Fruit fly (Drosophila melanogaster) whole organism, embryonic: ENCODE data around the gene Datp.

Experiments
- CG10267 ChIP-seq: fragments of 200-800 bp; sonication (Bioruptor generic); optimal IDR thresholded peaks from 2 replicates; lab custom pipeline; 2018; ENCODE audit warnings: missing biosample characterization, mild to moderate bottlenecking, missing genetic modification characterization, moderate library complexity
- CG11504 ChIP-seq: fragments of 200-800 bp; sonication (Bioruptor generic); optimal IDR thresholded peaks from 3 replicates; lab custom pipeline; 2019; ENCODE audit warnings: missing biosample characterization, mild to moderate bottlenecking, missing genetic modification characterization, moderate library complexity
- CG12391 ChIP-seq: fragments of 200-800 bp; sonication (Bioruptor generic); optimal IDR thresholded peaks from 3 replicates; lab custom pipeline; 2018; ENCODE audit warnings: missing biosample characterization, mild to moderate bottlenecking, missing genetic modification characterization, moderate library complexity
- CG14441 ChIP-seq: fragments of 200-800 bp; sonication (Bioruptor generic); IDR thresholded peaks from 2 replicates; pipeline ENCODE4 v1.3.6; 2022; ENCODE audit warnings: missing biosample characterization, missing genetic modification characterization
- CG1603 ChIP-seq: fragments of 200-800 bp; sonication (Bioruptor generic); optimal IDR thresholded peaks from 2 replicates; lab custom pipeline; 2019; ENCODE audit warnings: missing biosample characterization, mild to moderate bottlenecking, missing genetic modification characterization, moderate library complexity
- CG16813 ChIP-seq: fragments of 200-800 bp; sonication (Bioruptor generic); IDR thresholded peaks from 3 replicates; pipeline ENCODE4 v1.3.6; 2022; ENCODE audit warnings: missing biosample characterization, missing genetic modification characterization; ENCODE audit not compliant: partially characterized antibody
- CG2678 ChIP-seq: fragments of 200-800 bp; sonication (Bioruptor generic); optimal IDR thresholded peaks from 3 replicates; lab custom pipeline; 2019; ENCODE audit warnings: missing biosample characterization, mild to moderate bottlenecking, missing genetic modification characterization, moderate library complexity
- CG2712 ChIP-seq: fragments of 200-800 bp; optimal IDR thresholded peaks from 3 replicates; lab custom pipeline; 2019; ENCODE audit warnings: missing biosample characterization, mild to moderate bottlenecking, missing genetic modification characterization, moderate library complexity
- CG3995 ChIP-seq: fragments of 200-800 bp; sonication (Bioruptor generic); optimal IDR thresholded peaks from 3 replicates; lab custom pipeline; 2016; ENCODE audit warnings: missing biosample characterization, missing genetic modification characterization
- CG5953 ChIP-seq: fragments of 200-800 bp; sonication (Bioruptor generic); IDR thresholded peaks from 2 replicates; pipeline ENCODE4 v1.3.6; 2022; ENCODE audit warnings: missing biosample characterization, missing genetic modification characterization
- CG7357 ChIP-seq: fragments of 200-800 bp; sonication (Bioruptor generic); IDR thresholded peaks from 3 replicates; pipeline ENCODE4 v1.3.6; 2022; ENCODE audit warnings: missing biosample characterization, missing genetic modification characterization
- CG8290 ChIP-seq, 3 experiments: fragments of 200-800 bp; sonication (Bioruptor generic); optimal IDR thresholded peaks; 2 replicates each; lab custom pipeline; 2016 to 2019; ENCODE audit warnings: missing biosample characterization in 3 of 3, missing genetic modification characterization in 3 of 3, mild to moderate bottlenecking in 2 of 3, moderate library complexity in 1 of 3
- CG8924 ChIP-seq: fragments of 200-800 bp; optimal IDR thresholded peaks from 3 replicates; lab custom pipeline; 2019; ENCODE audit warnings: missing biosample characterization, mild to moderate bottlenecking, missing genetic modification characterization, moderate library complexity
- CG9932 ChIP-seq: fragments of 200-800 bp; sonication (Bioruptor generic); IDR thresholded peaks from 2 replicates; pipeline ENCODE4 v1.3.6; 2022; ENCODE audit warnings: missing biosample characterization, missing genetic modification characterization
- CoRest ChIP-seq: fragments of 200-800 bp; sonication (Bioruptor generic); optimal IDR thresholded peaks from 3 replicates; lab custom pipeline; 2018; ENCODE audit warnings: missing biosample characterization, mild to moderate bottlenecking, missing genetic modification characterization, moderate library complexity
- Ets65A ChIP-seq: fragments of 200-800 bp; sonication (Bioruptor generic); peaks from one replicate; lab custom pipeline; 2016; ENCODE audit warnings: missing biosample characterization, missing genetic modification characterization
- Ets97D ChIP-seq: fragments of 200-800 bp; sonication (Bioruptor generic); optimal IDR thresholded peaks from 3 replicates; lab custom pipeline; 2016; ENCODE audit warnings: missing biosample characterization, missing genetic modification characterization
- Gug ChIP-seq: fragments of 200-800 bp; sonication (Bioruptor generic); IDR thresholded peaks from 4 replicates; pipeline ENCODE4 v1.3.6; 2022; ENCODE audit warnings: missing biosample characterization, missing genetic modification characterization
- Lim3 ChIP-seq: fragments of 200-800 bp; sonication (Bioruptor generic); IDR thresholded peaks from 2 replicates; pipeline ENCODE4 v1.3.6; 2022; ENCODE audit warnings: missing biosample characterization, missing genetic modification characterization
- MESR4 ChIP-seq: fragments of 200-800 bp; sonication (Bioruptor generic); optimal IDR thresholded peaks from 2 replicates; lab custom pipeline; 2018; ENCODE audit warnings: missing biosample characterization, mild to moderate bottlenecking, missing genetic modification characterization, moderate library complexity
- Max ChIP-seq: fragments of 200-800 bp; sonication (Bioruptor generic); optimal IDR thresholded peaks from 2 replicates; lab custom pipeline; 2016; ENCODE audit warnings: missing biosample characterization, mild to moderate bottlenecking, missing genetic modification characterization
- Med ChIP-seq: fragments of 200-800 bp; sonication (Bioruptor generic); peaks from one replicate; lab custom pipeline; 2016; ENCODE audit warnings: missing biosample characterization, missing genetic modification characterization, mild to moderate bottlenecking, inconsistent platforms, moderate library complexity
- Oaz ChIP-seq: fragments of 200-800 bp; sonication (Bioruptor generic); IDR thresholded peaks from 2 replicates; pipeline ENCODE4 v1.3.6; 2022; ENCODE audit warnings: missing biosample characterization, missing genetic modification characterization
- Opbp ChIP-seq: fragments of 200-800 bp; sonication (Bioruptor generic); IDR thresholded peaks from 3 replicates; pipeline ENCODE4 v1.3.6; 2022; ENCODE audit warnings: missing biosample characterization, missing genetic modification characterization; ENCODE audit not compliant: partially characterized antibody
- Sin3A ChIP-seq: fragments of >200 bp; optimal IDR thresholded peaks from 2 replicates; lab custom pipeline; 2018
- YL-1 ChIP-seq: fragments of 200-800 bp; sonication (Bioruptor generic); optimal IDR thresholded peaks from 3 replicates; lab custom pipeline; 2017; ENCODE audit warnings: missing biosample characterization, mild to moderate bottlenecking, missing genetic modification characterization
- crp ChIP-seq, 2 experiments: fragments of 200-800 bp; sonication (Bioruptor generic); optimal IDR thresholded peaks; 2 replicates in 1 of 2; 3 replicates in 1 of 2; lab custom pipeline; 2017; ENCODE audit warnings: missing biosample characterization in 2 of 2, missing genetic modification characterization in 2 of 2, mild to moderate bottlenecking in 1 of 2, moderate library complexity in 1 of 2
- exex ChIP-seq: fragments of 200-800 bp; sonication (Bioruptor generic); optimal IDR thresholded peaks from 4 replicates; lab custom pipeline; 2018; ENCODE audit warnings: missing biosample characterization, mild to moderate bottlenecking, missing genetic modification characterization, moderate library complexity
- fru ChIP-seq: fragments of >200 bp; optimal IDR thresholded peaks from 2 replicates; lab custom pipeline; 2017
- gce ChIP-seq: fragments of 200-800 bp; sonication (Bioruptor generic); IDR thresholded peaks from 3 replicates; pipeline ENCODE4 v1.3.6; 2022; ENCODE audit warnings: missing biosample characterization, missing genetic modification characterization
- gcm ChIP-seq: fragments of 200-800 bp; sonication (Bioruptor generic); optimal IDR thresholded peaks from 2 replicates; lab custom pipeline; 2019; ENCODE audit warnings: missing biosample characterization, mild to moderate bottlenecking, missing genetic modification characterization, moderate library complexity
- gem ChIP-seq: fragments of 200-800 bp; sonication (Bioruptor generic); optimal IDR thresholded peaks from 2 replicates; lab custom pipeline; 2019; ENCODE audit warnings: missing biosample characterization, mild to moderate bottlenecking, missing genetic modification characterization, moderate library complexity
- gfzf ChIP-seq: fragments of 200-800 bp; sonication (Bioruptor generic); optimal IDR thresholded peaks from 2 replicates; lab custom pipeline; 2016; ENCODE audit warnings: missing biosample characterization, mild to moderate bottlenecking, missing genetic modification characterization, moderate library complexity
- hkb ChIP-seq, 2 experiments: fragments of 200-800 bp in 1 of 2; fragments of >200 bp in 1 of 2; sonication (Bioruptor generic) in 1 of 2; IDR thresholded peaks in 1 of 2; optimal IDR thresholded peaks in 1 of 2; 2 replicates each; pipeline versions ENCODE4 v1.3.6 to Lab custom; 2017 to 2022; ENCODE audit warnings: missing biosample characterization in 1 of 2, missing genetic modification characterization in 1 of 2
- phol ChIP-seq: fragments of 200-800 bp; sonication (Bioruptor generic); optimal IDR thresholded peaks from 3 replicates; lab custom pipeline; 2018; ENCODE audit warnings: missing biosample characterization, mild to moderate bottlenecking, missing genetic modification characterization, moderate library complexity
- psq ChIP-seq: fragments of 200-800 bp; sonication (Bioruptor generic); optimal IDR thresholded peaks from 2 replicates; lab custom pipeline; 2017; ENCODE audit warnings: missing biosample characterization, missing genetic modification characterization
- sd ChIP-seq: fragments of 200-800 bp; sonication (Bioruptor generic); optimal IDR thresholded peaks from 3 replicates; lab custom pipeline; 2018; ENCODE audit warnings: missing biosample characterization, mild to moderate bottlenecking, missing genetic modification characterization, moderate library complexity
- sr ChIP-seq: fragments of 200-800 bp; sonication (Bioruptor generic); IDR thresholded peaks from 3 replicates; pipeline ENCODE4 v1.3.6; 2022; ENCODE audit warnings: missing biosample characterization, missing genetic modification characterization
- sug ChIP-seq: fragments of 200-800 bp; optimal IDR thresholded peaks from 2 replicates; lab custom pipeline; 2019; ENCODE audit warnings: missing biosample characterization, mild to moderate bottlenecking, missing genetic modification characterization, moderate library complexity
- trem ChIP-seq: fragments of 200-800 bp; optimal IDR thresholded peaks from 3 replicates; lab custom pipeline; 2019; ENCODE audit warnings: missing biosample characterization, mild to moderate bottlenecking, missing genetic modification characterization, moderate library complexity
- zen ChIP-seq: fragments of 200-800 bp; sonication (Bioruptor generic); optimal IDR thresholded peaks from 3 replicates; lab custom pipeline; 2018; ENCODE audit warnings: missing biosample characterization, mild to moderate bottlenecking, missing genetic modification characterization, moderate library complexity

Datp gene

dm6 chr2L:9912570-9913260 is 25.9 kb downstream of the Datp start, which contains the start of the genes Etl1 and Srp54 (continued):
- peak in 1 of 2 experiments; percentile 8 for TF ChIP-seq crp (GFP tag; optimal IDR thresholded peaks at IDR 0.05; lab: Kevin White, UChicago)
- TF ChIP-seq Lim3 = no peak
- TF ChIP-seq Oaz (GFP tag; lab: Robert Waterston, UW) = no peak
- peak; percentile 49 for TF ChIP-seq zen (tag; lab: Kevin White, UChicago)
- peak; percentile 67 for TF ChIP-seq gfzf
- TF ChIP-seq CG2678 (tag; lab: Kevin White, UChicago) = peak; percentile 7
- TF ChIP-seq Ets97D (GFP tag; lab: Kevin White, UChicago) = peak; percentile 9
- no peak for TF ChIP-seq fru (lab: Kevin White, UChicago)
- peak; percentile 33 for TF ChIP-seq Ets65A (GFP tag; lab: Kevin White, UChicago)
- TF ChIP-seq Sin3A = peak; percentile 93
- peak; percentile 9 for TF ChIP-seq sug (tag; lab: Kevin White, UChicago)
- peak; percentile 66 for TF ChIP-seq Med (GFP tag; lab: Kevin White, UChicago)
- no peak for TF ChIP-seq CG14441 (GFP tag; lab: Robert Waterston, UW)
- no peak for TF ChIP-seq CG5953 (GFP tag; lab: Robert Waterston, UW)
- no peak for TF ChIP-seq psq (GFP tag; lab: Kevin White, UChicago)
- TF ChIP-seq CG3995 (GFP tag; lab: Kevin White, UChicago) = peak; percentile 22
- TF ChIP-seq phol (tag; lab: Kevin White, UChicago) = peak; percentile 42
- peak; percentile 52 for TF ChIP-seq YL-1
- 0 out of 3 replicates have a peak, but pooled peaks have one; percentile 1 for TF ChIP-seq CG16813
- peak; percentile 39; the same call in 2 of the 4 replicates for TF ChIP-seq Gug (GFP tag; lab: Robert Waterston, UW)
- TF ChIP-seq sr = no peak
- peak; percentile 10 for TF ChIP-seq CG8290 (GFP tag; optimal IDR thresholded peaks at IDR 0.05; lab: Kevin White, UChicago)
- no peak for TF ChIP-seq CG8290 (tag; optimal IDR thresholded peaks at IDR 0.05; lab: Kevin White, UChicago)
- peak; percentile 75 for TF ChIP-seq trem (tag; lab: Kevin White, UChicago)
- peak; percentile 0 for TF ChIP-seq CG1603 (tag; lab: Kevin White, UChicago)
- TF ChIP-seq CG8924 (tag; lab: Kevin White, UChicago) = peak; percentile 10
- no peak for TF ChIP-seq CG7357 (GFP tag; lab: Robert Waterston, UW)
- TF ChIP-seq CG12391 (tag; lab: Kevin White, UChicago) = peak; percentile 22
- TF ChIP-seq Opbp (GFP tag; lab: Robert Waterston, UW) = peak; percentile 4; the same call in 1 of the 3 replicates
- TF ChIP-seq CG10267 = peak; percentile 63
- TF ChIP-seq hkb (optimal IDR thresholded peaks at IDR 0.05; lab: Kevin White, UChicago) = peak; percentile 84
- no peak for TF ChIP-seq hkb (GFP tag; IDR thresholded peaks at IDR 0.05; lab: Robert Waterston, UW)
- peak; percentile 24 for TF ChIP-seq gem (tag; lab: Kevin White, UChicago)
- TF ChIP-seq gcm (GFP tag; lab: Kevin White, UChicago) = peak; percentile 13
- peak; percentile 44 for TF ChIP-seq CoRest (tag; lab: Kevin White, UChicago)
- peak; percentile 88 for TF ChIP-seq MESR4 (GFP tag; lab: Kevin White, UChicago)
- peak; percentile 1 for TF ChIP-seq exex (tag; lab: Kevin White, UChicago)
- TF ChIP-seq gce (GFP tag; lab: Robert Waterston, UW) = no peak
- TF ChIP-seq sd (tag; lab: Kevin White, UChicago) = peak; percentile 20
- TF ChIP-seq CG9932 (GFP tag; lab: Robert Waterston, UW) = peak; percentile 29; the same call in 1 of the 2 replicates
- TF ChIP-seq Max (GFP tag; lab: Kevin White, UChicago) = peak; percentile 5
- TF ChIP-seq CG11504 (tag; lab: Kevin White, UChicago) = peak; percentile 11
- TF ChIP-seq CG2712 (tag; lab: Kevin White, UChicago) = peak; percentile 25
